Worm (Caenorhabditis elegans) whole organism, young adult: ENCODE measurements around the gene T05C12.1.
A peak's percentile ranks its signal among the peaks of the same experiment; 100 is the strongest.

Experiments
- B0035.1 ChIP-seq: sonication (generic microtip); optimal IDR thresholded peaks from 2 replicates; lab custom pipeline; 2016; ENCODE audit warnings: missing genetic modification characterization, mild to moderate bottlenecking, missing compliant biosample characterization, missing genotype, missing genetic modification reagents
- B0336.3 ChIP-seq: fragments of 200-800 bp; sonication (Bioruptor generic); IDR thresholded peaks from 2 replicates; pipeline ENCODE4 v1.3.6; 2022; ENCODE audit warnings: missing genetic modification characterization, missing compliant biosample characterization
- C06A6.2 ChIP-seq: fragments of 200-800 bp; sonication (Bioruptor generic); conservative IDR thresholded peaks from 2 replicates; pipeline ENCODE4 v1.3.6; 2022; ENCODE audit warnings: missing genetic modification characterization, missing compliant biosample characterization
- D2030.7 ChIP-seq: fragments of 200-800 bp; sonication (Bioruptor generic); IDR thresholded peaks from 2 replicates; pipeline ENCODE4 v1.3.6; 2022; ENCODE audit warnings: missing genetic modification reagents, missing genetic modification characterization, missing compliant biosample characterization
- F10E7.11 ChIP-seq: sonication (generic microtip); optimal IDR thresholded peaks from 2 replicates; lab custom pipeline; 2017; ENCODE audit warnings: mild to moderate bottlenecking, missing genetic modification characterization, moderate library complexity, missing compliant biosample characterization
- F37B4.10 ChIP-seq: fragments of 200-800 bp; sonication (Bioruptor generic); IDR thresholded peaks from 2 replicates; pipeline ENCODE4 v1.3.6; 2022; ENCODE audit warnings: missing genetic modification characterization, missing compliant biosample characterization
- F49E8.2 ChIP-seq: sonication (generic microtip); optimal IDR thresholded peaks from 3 replicates; lab custom pipeline; 2017; ENCODE audit warnings: missing genetic modification characterization, mild to moderate bottlenecking, missing compliant biosample characterization, antibody characterized with exemption, moderate library complexity; ENCODE audit not compliant: insufficient read depth
- K11D2.4 ChIP-seq: fragments of 200-800 bp; sonication (Bioruptor generic); IDR thresholded peaks from 2 replicates; pipeline ENCODE4 v1.3.6; 2022; ENCODE audit warnings: missing genetic modification reagents, missing genetic modification characterization, missing compliant biosample characterization
- Y56A3A.18 ChIP-seq: fragments of 200-800 bp; sonication (Bioruptor generic); IDR thresholded peaks from 2 replicates; pipeline ENCODE4 v1.3.6; 2022; ENCODE audit warnings: missing genetic modification reagents, missing genetic modification characterization, missing compliant biosample characterization
- Y95B8A.8 ChIP-seq: fragments of 200-800 bp; sonication (Bioruptor generic); IDR thresholded peaks from 2 replicates; pipeline ENCODE4 v1.3.6; 2022; ENCODE audit warnings: missing genetic modification reagents, missing genetic modification characterization, missing compliant biosample characterization
- ama-1 ChIP-seq, 3 experiments: fragments of 150-350 bp in 1 of 3; sonication (generic microtip) in 2 of 3; optimal IDR thresholded peaks; 2 replicates each; lab custom pipeline; 2014 to 2018; ENCODE audit warnings: missing biosample characterization in 2 of 3, missing genetic modification characterization in 2 of 3, missing genetic modification reagents in 2 of 3
- aptf-3 ChIP-seq: fragments of 200-800 bp; sonication (Bioruptor generic); IDR thresholded peaks from 2 replicates; pipeline ENCODE4 v1.3.6; 2022; ENCODE audit warnings: missing genetic modification characterization, missing compliant biosample characterization
- bed-1 ChIP-seq: fragments of 200-800 bp; sonication (Bioruptor generic); IDR thresholded peaks from 2 replicates; pipeline ENCODE4 v1.3.6; 2022; ENCODE audit warnings: missing genetic modification reagents, missing genetic modification characterization, missing compliant biosample characterization
- ccch-3 ChIP-seq: fragments of 200-800 bp; sonication (Bioruptor generic); optimal IDR thresholded peaks from 2 replicates; lab custom pipeline; 2018; ENCODE audit warnings: mild to moderate bottlenecking, missing genetic modification characterization, missing compliant biosample characterization
- cebp-2 ChIP-seq: fragments of 200-800 bp; sonication (Bioruptor generic); IDR thresholded peaks from 2 replicates; pipeline ENCODE4 v1.3.6; 2022; ENCODE audit warnings: missing genetic modification characterization, missing compliant biosample characterization
- ceh-40 ChIP-seq: fragments of 200-800 bp; sonication (Bioruptor generic); IDR thresholded peaks from 2 replicates; pipeline ENCODE4 v1.3.6; 2022; ENCODE audit warnings: missing genetic modification characterization, missing compliant biosample characterization
- chd-7 ChIP-seq: sonication (generic microtip); optimal IDR thresholded peaks from 2 replicates; lab custom pipeline; 2016; ENCODE audit warnings: mild to moderate bottlenecking, missing genetic modification characterization, moderate library complexity, missing compliant biosample characterization
- die-1 ChIP-seq: sonication (generic microtip); optimal IDR thresholded peaks from 2 replicates; lab custom pipeline; 2016; ENCODE audit warnings: missing genotype, mild to moderate bottlenecking, missing genetic modification characterization, missing compliant biosample characterization
- dpl-1 ChIP-seq: fragments of 150-350 bp; optimal IDR thresholded peaks from 2 replicates; lab custom pipeline; 2014; ENCODE audit warnings: missing biosample characterization, missing genetic modification reagents, missing genetic modification characterization
- efl-1 ChIP-seq: fragments of 150-350 bp; optimal IDR thresholded peaks from 2 replicates; lab custom pipeline; 2014; ENCODE audit warnings: missing biosample characterization, missing genetic modification reagents, missing genetic modification characterization
- egl-18 ChIP-seq: fragments of 200-800 bp; sonication (Bioruptor generic); IDR thresholded peaks from 2 replicates; pipeline ENCODE4 v1.3.6; 2022; ENCODE audit warnings: missing genetic modification reagents, missing genetic modification characterization, missing compliant biosample characterization
- egl-44 ChIP-seq: fragments of 200-800 bp; sonication (Bioruptor generic); IDR thresholded peaks from 2 replicates; pipeline ENCODE4 v1.3.6; 2022; ENCODE audit warnings: missing genetic modification reagents, missing genetic modification characterization, missing compliant biosample characterization
- ekl-4 ChIP-seq: fragments of 200-800 bp; sonication (Bioruptor generic); IDR thresholded peaks from 2 replicates; pipeline ENCODE4 v1.3.6; 2022; ENCODE audit warnings: missing genetic modification reagents, missing genetic modification characterization, missing compliant biosample characterization
- ets-4 ChIP-seq: fragments of 200-800 bp; sonication (Bioruptor generic); optimal IDR thresholded peaks from 2 replicates; lab custom pipeline; 2018; ENCODE audit warnings: mild to moderate bottlenecking, missing genetic modification characterization, missing compliant biosample characterization
- him-1 ChIP-seq: sonication (generic microtip); optimal IDR thresholded peaks from 2 replicates; lab custom pipeline; 2016; ENCODE audit warnings: missing genotype, missing genetic modification reagents, missing genetic modification characterization, missing compliant biosample characterization
- hlh-26 ChIP-seq: fragments of 200-800 bp; sonication (Bioruptor generic); conservative IDR thresholded peaks from 2 replicates; pipeline ENCODE4 v1.3.6; 2022; ENCODE audit warnings: missing genetic modification reagents, missing genetic modification characterization, missing compliant biosample characterization
- hmg-1.2 ChIP-seq: fragments of 200-800 bp; sonication (Bioruptor generic); IDR thresholded peaks from 2 replicates; pipeline ENCODE4 v1.3.6; 2022; ENCODE audit warnings: missing genetic modification reagents, missing genetic modification characterization, missing compliant biosample characterization
- hsf-1 ChIP-seq: fragments of 200-800 bp; sonication (Bioruptor generic); IDR thresholded peaks from 2 replicates; pipeline ENCODE4 v1.3.6; 2022; ENCODE audit warnings: missing genetic modification reagents, missing genetic modification characterization, missing compliant biosample characterization
- lag-1 ChIP-seq: fragments of 200-800 bp; sonication (Bioruptor generic); IDR thresholded peaks from 2 replicates; pipeline ENCODE4 v1.3.6; 2022; ENCODE audit warnings: missing genetic modification reagents, missing genetic modification characterization, missing compliant biosample characterization
- let-526 ChIP-seq: fragments of 200-800 bp; sonication (Bioruptor generic); IDR thresholded peaks from 2 replicates; pipeline ENCODE4 v1.3.6; 2022; ENCODE audit warnings: missing genetic modification reagents, missing genetic modification characterization, missing compliant biosample characterization
- let-607 ChIP-seq, 2 experiments: fragments of 200-800 bp in 1 of 2; sonication (Bioruptor generic) in 1 of 2; sonication (generic microtip) in 1 of 2; optimal IDR thresholded peaks; 2 replicates each; lab custom pipeline; 2016 to 2018; ENCODE audit warnings: mild to moderate bottlenecking in 2 of 2, missing compliant biosample characterization in 2 of 2, missing genetic modification characterization in 2 of 2, moderate library complexity in 2 of 2, missing genotype in 1 of 2
- lin-26 ChIP-seq: fragments of 200-800 bp; sonication (Bioruptor generic); IDR thresholded peaks from 2 replicates; pipeline ENCODE4 v1.3.6; 2022; ENCODE audit warnings: missing genetic modification reagents, missing genetic modification characterization, missing compliant biosample characterization
- lin-40 ChIP-seq: sonication (generic microtip); optimal IDR thresholded peaks from 2 replicates; lab custom pipeline; 2016; ENCODE audit warnings: missing genetic modification characterization, mild to moderate bottlenecking, missing compliant biosample characterization, missing genotype, missing genetic modification reagents
- madf-8 ChIP-seq: fragments of 200-800 bp; sonication (Bioruptor generic); conservative IDR thresholded peaks from 2 replicates; pipeline ENCODE4 v1.3.6; 2022; ENCODE audit warnings: missing genetic modification reagents, missing genetic modification characterization, missing compliant biosample characterization
- mel-28 ChIP-seq: sonication (generic microtip); optimal IDR thresholded peaks from 2 replicates; lab custom pipeline; 2016; ENCODE audit warnings: borderline replicate concordance, mild to moderate bottlenecking, missing genetic modification characterization, missing compliant biosample characterization
- nfyb-1 ChIP-seq: fragments of 200-800 bp; sonication (Bioruptor generic); IDR thresholded peaks from 2 replicates; pipeline ENCODE4 v1.3.6; 2022; ENCODE audit warnings: missing genetic modification reagents, missing genetic modification characterization, missing compliant biosample characterization
- nhr-179 ChIP-seq: sonication (generic microtip); optimal IDR thresholded peaks from 2 replicates; lab custom pipeline; 2016; ENCODE audit warnings: mild to moderate bottlenecking, missing genetic modification characterization, missing compliant biosample characterization
- rcor-1 ChIP-seq: fragments of 200-800 bp; sonication (Bioruptor generic); IDR thresholded peaks from 2 replicates; pipeline ENCODE4 v1.3.6; 2022; ENCODE audit warnings: missing genetic modification reagents, missing genetic modification characterization, missing compliant biosample characterization
- repo-1 ChIP-seq: sonication (generic microtip); optimal IDR thresholded peaks from 2 replicates; lab custom pipeline; 2017; ENCODE audit warnings: mild to moderate bottlenecking, missing genetic modification characterization, missing compliant biosample characterization
- sea-2 ChIP-seq: fragments of 200-800 bp; sonication (Bioruptor generic); IDR thresholded peaks from 2 replicates; pipeline ENCODE4 v1.3.6; 2022; ENCODE audit warnings: missing genetic modification characterization, missing compliant biosample characterization
- snpc-1.3 ChIP-seq: sonication (generic microtip); optimal IDR thresholded peaks from 2 replicates; lab custom pipeline; 2017; ENCODE audit warnings: missing genetic modification characterization, mild to moderate bottlenecking, missing compliant biosample characterization, antibody characterized with exemption, moderate library complexity, missing genotype, missing genetic modification reagents; ENCODE audit not compliant: insufficient read depth
- snpc-3.4 ChIP-seq: sonication (generic microtip); optimal IDR thresholded peaks from 2 replicates; lab custom pipeline; 2017; ENCODE audit warnings: missing genetic modification characterization, mild to moderate bottlenecking, missing compliant biosample characterization, antibody characterized with exemption, moderate library complexity, missing genotype, missing genetic modification reagents
- somi-1 ChIP-seq: fragments of 200-800 bp; sonication (Bioruptor generic); optimal IDR thresholded peaks from 2 replicates; lab custom pipeline; 2018; ENCODE audit warnings: mild to moderate bottlenecking, missing genetic modification characterization, missing compliant biosample characterization
- unc-130 ChIP-seq: sonication (generic microtip); optimal IDR thresholded peaks from 2 replicates; lab custom pipeline; 2016; ENCODE audit warnings: missing genetic modification reagents, missing genetic modification characterization, missing compliant biosample characterization
- zfh-2 ChIP-seq: fragments of 200-800 bp; sonication (Bioruptor generic); conservative IDR thresholded peaks from 2 replicates; pipeline ENCODE4 v1.3.6; 2022; ENCODE audit warnings: missing genetic modification reagents, missing genetic modification characterization, missing compliant biosample characterization
- zim-3 ChIP-seq: sonication (generic microtip); optimal IDR thresholded peaks from 2 replicates; lab custom pipeline; 2017; ENCODE audit warnings: mild to moderate bottlenecking, missing genetic modification characterization, moderate library complexity, missing compliant biosample characterization
- ztf-25 ChIP-seq: fragments of 200-800 bp; sonication (Bioruptor generic); IDR thresholded peaks from 2 replicates; pipeline ENCODE4 v1.3.6; 2022; ENCODE audit warnings: missing genetic modification reagents, missing genetic modification characterization, missing compliant biosample characterization
- ztf-26 ChIP-seq: sonication (generic microtip); optimal IDR thresholded peaks from 2 replicates; lab custom pipeline; 2017; ENCODE audit warnings: missing genetic modification characterization, missing compliant biosample characterization

The T05C12.1 gene

ce11 chrII:8185016-8185493, 11.6 kb downstream of the T05C12.1 start, which contains the start of the genes mig-5 and cct-1 (continued):
- TF ChIP-seq lin-26 (GFP tag; lab: Robert Waterston, UW) (no peak), mel-28 (tag; lab: Kevin White, UChicago) (no peak), F10E7.11 (tag; lab: Kevin White, UChicago) (no peak), lag-1 (GFP tag; lab: Robert Waterston, UW) (no peak), dpl-1 (GFP tag; lab: Kevin White, UChicago) (peak; percentile 53), zfh-2 (no peak), zim-3 (tag; lab: Kevin White, UChicago) (no peak), let-607 (tag; optimal IDR thresholded peaks at IDR 0.05; lab: Kevin White, UChicago) (peak in 1 of 2 experiments; percentile 84), F37B4.10 (GFP tag; lab: Robert Waterston, UW) (no peak), sea-2 (GFP tag; lab: Robert Waterston, UW) (no peak), efl-1 (GFP tag; lab: Kevin White, UChicago) (peak; percentile 81), him-1 (peak; percentile 54), ama-1 (optimal IDR thresholded peaks at IDR 0.05; lab: Kevin White, UChicago) (no peak), ama-1 (GFP tag; optimal IDR thresholded peaks at IDR 0.05; lab: Kevin White, UChicago) (no peak), Y56A3A.18 (peak; percentile 86; the same call in 1 of the 2 replicates), egl-18 (GFP tag; lab: Robert Waterston, UW) (no peak), ztf-25 (GFP tag; lab: Robert Waterston, UW) (no peak), bed-1 (no peak), F49E8.2 (tag; lab: Kevin White, UChicago) (peak; percentile 70), egl-44 (GFP tag; lab: Robert Waterston, UW) (no peak), die-1 (peak; percentile 30), lin-40 (peak; percentile 96), ceh-40 (GFP tag; lab: Robert Waterston, UW) (no peak), B0035.1 (peak; percentile 46), cebp-2 (GFP tag; lab: Robert Waterston, UW) (no peak), hsf-1 (GFP tag; lab: Robert Waterston, UW) (peak; percentile 90), rcor-1 (peak; percentile 91), repo-1 (tag; lab: Kevin White, UChicago) (peak; percentile 84), somi-1 (GFP tag; lab: Kevin White, UChicago) (peak; percentile 87), let-526 (GFP tag; lab: Robert Waterston, UW) (peak; percentile 64; the same call in 1 of the 2 replicates), nfyb-1 (GFP tag; lab: Robert Waterston, UW) (peak; percentile 96), unc-130 (GFP tag; lab: Kevin White, UChicago) (peak; percentile 67), snpc-1.3 (tag; lab: Kevin White, UChicago) (peak; percentile 62), C06A6.2 (peak; percentile 86), ekl-4 (peak; percentile 91), ztf-26 (tag; lab: Kevin White, UChicago) (peak; percentile 74), aptf-3 (no peak), madf-8 (GFP tag; lab: Robert Waterston, UW) (peak; percentile 71), hmg-1.2 (GFP tag; lab: Robert Waterston, UW) (peak; percentile 75), D2030.7 (GFP tag; lab: Robert Waterston, UW) (peak; percentile 64; the same call in 1 of the 2 replicates), chd-7 (tag; lab: Kevin White, UChicago) (peak; percentile 7), B0336.3 (GFP tag; lab: Robert Waterston, UW) (peak; percentile 79), Y95B8A.8 (GFP tag; lab: Robert Waterston, UW) (peak; percentile 74; the same call in 1 of the 2 replicates), ets-4 (GFP tag; lab: Kevin White, UChicago) (no peak), hlh-26 (no peak), nhr-179 (tag; lab: Kevin White, UChicago) (no peak), K11D2.4 (GFP tag; lab: Robert Waterston, UW) (peak; percentile 94), snpc-3.4 (tag; lab: Kevin White, UChicago) (peak; percentile 26), ccch-3 (GFP tag; lab: Kevin White, UChicago) (no peak)
